Fruit fly (Drosophila melanogaster): Measurements from ENCODE around the gene CG33710.

DNA sequence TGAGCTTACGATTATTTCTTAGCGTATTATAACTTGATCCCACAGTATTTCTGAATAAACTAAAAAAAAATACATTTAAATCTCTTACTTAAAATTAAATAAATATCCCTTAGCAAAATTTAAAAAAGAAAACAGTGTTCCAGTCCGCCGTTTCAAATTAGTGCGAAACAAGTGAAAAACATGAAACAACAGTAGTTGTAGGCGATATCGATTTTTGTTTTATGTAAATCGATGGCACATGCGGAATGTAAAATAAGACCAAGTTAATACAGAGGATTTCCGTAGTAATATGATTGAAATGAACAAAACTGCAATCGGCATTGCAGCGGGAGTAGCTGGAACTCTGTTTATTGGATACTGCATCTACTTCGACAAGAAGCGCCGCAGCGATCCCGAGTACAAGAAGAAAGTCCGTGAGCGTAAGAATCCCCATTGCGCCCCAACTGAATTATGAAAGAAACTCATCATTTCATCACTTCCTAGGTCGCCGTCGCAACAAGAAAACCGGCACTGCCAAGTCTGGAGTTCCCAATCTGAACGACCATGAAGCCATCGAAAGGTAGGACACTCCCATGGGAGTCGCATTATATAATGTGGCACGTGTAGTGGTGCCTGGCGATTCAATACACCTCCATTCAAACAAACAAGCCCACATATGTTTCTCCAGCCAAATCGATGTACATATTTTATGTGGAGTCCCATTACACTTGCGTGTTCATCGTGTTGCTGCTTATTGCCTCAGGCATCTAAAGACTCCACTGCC lies 48.5 kb upstream of the CG33710 start:
- peak in 1 of 2 experiments; percentile 41 for TF ChIP-seq CTCF (optimal IDR thresholded peaks at IDR 0.05)
- no peak for TF ChIP-seq CG8478 (optimal IDR thresholded peaks at IDR 0.05)

All from S2 (cell line).